Worm (Caenorhabditis elegans): ENCODE data around the gene cone-1.

DNA sequence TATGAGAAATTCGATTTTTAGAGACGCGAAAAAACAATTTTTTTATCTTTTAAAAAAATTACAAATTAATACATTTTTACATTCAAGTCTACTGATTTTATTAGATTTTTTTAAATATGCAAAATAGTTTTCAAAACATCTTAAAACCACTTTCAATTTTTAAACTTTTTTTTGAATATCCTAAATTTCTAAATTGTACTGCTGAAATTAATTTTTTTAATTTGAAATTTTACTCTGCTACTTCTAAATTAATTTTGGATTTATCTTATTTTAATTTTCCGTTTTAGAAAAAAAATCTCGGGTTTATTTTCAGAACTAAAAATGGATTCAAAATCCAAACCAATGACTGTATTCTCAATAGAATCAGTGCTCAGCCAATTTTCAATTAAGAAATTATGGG, 48.6 kb downstream of the cone-1 start, which contains the start of gene Y71H2B.8:
- TF ChIP-seq mdl-1 (tag; optimal IDR thresholded peaks at IDR 0.05), result no peak
- TF ChIP-seq nhr-12 (tag; optimal IDR thresholded peaks at IDR 0.05), result no peak
- no peak for TF ChIP-seq aly-2 (tag; optimal IDR thresholded peaks at IDR 0.05)
- no peak for TF ChIP-seq unc-62 (GFP tag; optimal IDR thresholded peaks at IDR 0.05)
- no peak for TF ChIP-seq daf-12 (tag; optimal IDR thresholded peaks at IDR 0.05)
- no peak for TF ChIP-seq snpc-4 (tag; optimal IDR thresholded peaks at IDR 0.05)
- no peak for TF ChIP-seq pha-4 (tag; optimal IDR thresholded peaks at IDR 0.05)
- TF ChIP-seq R02D3.7 (tag; optimal IDR thresholded peaks at IDR 0.05), result no peak
- TF ChIP-seq sea-2 (GFP tag; optimal IDR thresholded peaks at IDR 0.05), result no peak

Measured in whole organism, L3 larva.